Fruit fly (Drosophila melanogaster) whole organism, embryonic: ENCODE results near the gene Alp13.

ENCODE experiments used
- Adf1 ChIP-seq: fragments of 200-800 bp; sonication (Bioruptor generic); IDR thresholded peaks from 2 replicates; pipeline ENCODE4 v1.3.6; 2022; ENCODE audit warnings: missing biosample characterization, missing genetic modification characterization
- CG10366 ChIP-seq: fragments of 200-800 bp; sonication (Bioruptor generic); IDR thresholded peaks from 2 replicates; pipeline ENCODE4 v1.3.6; 2022; ENCODE audit warnings: missing biosample characterization, missing genetic modification characterization
- CG12391 ChIP-seq: fragments of 200-800 bp; sonication (Bioruptor generic); optimal IDR thresholded peaks from 3 replicates; lab custom pipeline; 2018; ENCODE audit warnings: missing biosample characterization, mild to moderate bottlenecking, missing genetic modification characterization, moderate library complexity
- CG12769 ChIP-seq: fragments of 200-800 bp; sonication (Bioruptor generic); optimal IDR thresholded peaks from 2 replicates; lab custom pipeline; 2019; ENCODE audit warnings: missing biosample characterization, mild to moderate bottlenecking, missing genetic modification characterization, moderate library complexity
- CG13287 ChIP-seq: fragments of 200-800 bp; sonication (Bioruptor generic); IDR thresholded peaks from 2 replicates; pipeline ENCODE4 v1.3.6; 2022; ENCODE audit warnings: missing biosample characterization, missing genetic modification characterization; ENCODE audit not compliant: partially characterized antibody
- CG15601 ChIP-seq: fragments of 200-800 bp; sonication (Bioruptor generic); optimal IDR thresholded peaks from 3 replicates; lab custom pipeline; 2019; ENCODE audit warnings: missing biosample characterization, mild to moderate bottlenecking, missing genetic modification characterization, moderate library complexity
- CG1647 ChIP-seq: fragments of 200-800 bp; sonication (Bioruptor generic); optimal IDR thresholded peaks from 3 replicates; lab custom pipeline; 2016; ENCODE audit warnings: missing biosample characterization, missing genetic modification characterization
- CG16813 ChIP-seq: fragments of 200-800 bp; sonication (Bioruptor generic); IDR thresholded peaks from 3 replicates; pipeline ENCODE4 v1.3.6; 2022; ENCODE audit warnings: missing biosample characterization, missing genetic modification characterization; ENCODE audit not compliant: partially characterized antibody
- CG17802 ChIP-seq: fragments of 200-800 bp; sonication (Bioruptor generic); optimal IDR thresholded peaks from 2 replicates; lab custom pipeline; 2018; ENCODE audit warnings: missing biosample characterization, mild to moderate bottlenecking, missing genetic modification characterization, moderate library complexity
- CG1832 ChIP-seq: fragments of 200-800 bp; sonication (Bioruptor generic); optimal IDR thresholded peaks from 2 replicates; lab custom pipeline; 2017; ENCODE audit warnings: missing biosample characterization, mild to moderate bottlenecking, missing genetic modification characterization, inconsistent platforms
- CG2120 ChIP-seq: fragments of 200-800 bp; sonication (Bioruptor generic); optimal IDR thresholded peaks from 3 replicates; lab custom pipeline; 2016; ENCODE audit warnings: missing biosample characterization, missing genetic modification characterization
- CG32532 ChIP-seq: fragments of 200-800 bp; sonication (Bioruptor generic); IDR thresholded peaks from 2 replicates; pipeline ENCODE4 v1.3.6; 2022; ENCODE audit warnings: missing biosample characterization, missing genetic modification characterization
- CG43689 ChIP-seq: fragments of 200-800 bp; sonication (Bioruptor generic); IDR thresholded peaks from 2 replicates; pipeline ENCODE4 v1.3.6; 2022; ENCODE audit warnings: missing biosample characterization, missing genetic modification characterization
- CG6683 ChIP-seq: fragments of 200-800 bp; sonication (Bioruptor generic); optimal IDR thresholded peaks from 2 replicates; lab custom pipeline; 2017; ENCODE audit warnings: missing biosample characterization, mild to moderate bottlenecking, missing genetic modification characterization, missing genetic modification reagents
- CG7372 ChIP-seq: fragments of 200-800 bp; sonication (Bioruptor generic); IDR thresholded peaks from 2 replicates; pipeline ENCODE4 v1.3.6; 2022; ENCODE audit warnings: missing biosample characterization, missing genetic modification characterization
- CG7745 ChIP-seq: fragments of 200-800 bp; sonication (Bioruptor generic); optimal IDR thresholded peaks from 2 replicates; lab custom pipeline; 2018; ENCODE audit warnings: missing biosample characterization, mild to moderate bottlenecking, missing genetic modification characterization, moderate library complexity
- CG8478 ChIP-seq: fragments of >200 bp; optimal IDR thresholded peaks from 2 replicates; lab custom pipeline; 2018
- Chrac-16 ChIP-seq: fragments of 200-800 bp; sonication (Bioruptor generic); optimal IDR thresholded peaks from 3 replicates; lab custom pipeline; 2016; ENCODE audit warnings: missing biosample characterization, missing genetic modification characterization
- Dbx ChIP-seq: fragments of 200-800 bp; sonication (Bioruptor generic); IDR thresholded peaks from 3 replicates; pipeline ENCODE4 v1.3.6; 2022; ENCODE audit warnings: missing biosample characterization, missing genetic modification characterization
- Dip2 ChIP-seq: fragments of 200-800 bp; sonication (Bioruptor generic); IDR thresholded peaks from 2 replicates; pipeline ENCODE4 v1.3.6; 2022; ENCODE audit warnings: missing biosample characterization, missing genetic modification characterization
- Dref ChIP-seq: fragments of 200-800 bp; sonication (Bioruptor generic); IDR thresholded peaks from 2 replicates; pipeline ENCODE4 v1.3.6; 2022; ENCODE audit warnings: missing biosample characterization, missing genetic modification characterization
- Drgx ChIP-seq: fragments of 200-800 bp; sonication (Bioruptor generic); IDR thresholded peaks from 2 replicates; pipeline ENCODE4 v1.3.6; 2022; ENCODE audit warnings: missing biosample characterization, missing genetic modification characterization
- Meics ChIP-seq: fragments of 200-800 bp; sonication (Bioruptor generic); optimal IDR thresholded peaks from 2 replicates; lab custom pipeline; 2017; ENCODE audit warnings: missing biosample characterization, mild to moderate bottlenecking, missing genetic modification characterization
- Mes4 ChIP-seq: fragments of 200-800 bp; sonication (Bioruptor generic); optimal IDR thresholded peaks from 2 replicates; lab custom pipeline; 2016; ENCODE audit warnings: missing biosample characterization, missing genetic modification characterization
- Nf-YB ChIP-seq: fragments of 200-800 bp; sonication (Bioruptor generic); optimal IDR thresholded peaks from 3 replicates; lab custom pipeline; 2019; ENCODE audit warnings: missing biosample characterization, mild to moderate bottlenecking, missing genetic modification characterization, moderate library complexity
- Nf-YC ChIP-seq: fragments of 200-800 bp; optimal IDR thresholded peaks from 3 replicates; lab custom pipeline; 2019; ENCODE audit warnings: missing biosample characterization, mild to moderate bottlenecking, missing genetic modification characterization, moderate library complexity
- Stat92E ChIP-seq, 3 experiments: fragments of >200 bp in 2 of 3; fragments of 200-800 bp in 1 of 3; sonication (Bioruptor generic) in 1 of 3; optimal IDR thresholded peaks; 2 replicates each; lab custom pipeline; 2017 to 2019; ENCODE audit warnings: missing biosample characterization in 3 of 3, missing genetic modification characterization in 3 of 3, mild to moderate bottlenecking in 1 of 3, moderate library complexity in 1 of 3
- bigmax ChIP-seq: fragments of 200-800 bp; sonication (Bioruptor generic); optimal IDR thresholded peaks from 2 replicates; lab custom pipeline; 2018; ENCODE audit warnings: missing biosample characterization, mild to moderate bottlenecking, missing genetic modification characterization
- chinmo ChIP-seq: fragments of 200-800 bp; sonication (Bioruptor generic); IDR thresholded peaks from 4 replicates; pipeline ENCODE4 v1.3.6; 2022; ENCODE audit warnings: missing biosample characterization, missing genetic modification characterization; ENCODE audit not compliant: partially characterized antibody
- croc ChIP-seq: fragments of 200-800 bp; sonication (Bioruptor generic); conservative IDR thresholded peaks from 3 replicates; pipeline ENCODE4 v1.3.6; 2022; ENCODE audit warnings: missing biosample characterization, missing genetic modification characterization
- dan ChIP-seq: fragments of 200-800 bp; sonication (Bioruptor generic); IDR thresholded peaks from 2 replicates; pipeline ENCODE4 v1.3.6; 2022; ENCODE audit warnings: missing biosample characterization, missing genetic modification characterization
- dimm ChIP-seq: fragments of 200-800 bp; sonication (Bioruptor generic); IDR thresholded peaks from 2 replicates; pipeline ENCODE4 v1.3.6; 2022; ENCODE audit warnings: missing biosample characterization, missing genetic modification characterization
- ewg ChIP-seq: fragments of 200-800 bp; sonication (Bioruptor generic); optimal IDR thresholded peaks from 3 replicates; lab custom pipeline; 2017; ENCODE audit warnings: mild to moderate bottlenecking, missing biosample characterization, missing genetic modification reagents, missing genetic modification characterization
- jumu ChIP-seq: fragments of 200-800 bp; sonication (Bioruptor generic); optimal IDR thresholded peaks from 3 replicates; lab custom pipeline; 2016; ENCODE audit warnings: missing biosample characterization, missing genetic modification characterization
- lola ChIP-seq, 3 experiments: fragments of >200 bp in 2 of 3; fragments of 200-800 bp in 1 of 3; sonication (Bioruptor generic) in 1 of 3; optimal IDR thresholded peaks; 2 replicates each; lab custom pipeline; 2017 to 2019; ENCODE audit warnings: missing biosample characterization in 3 of 3, missing genetic modification characterization in 3 of 3, mild to moderate bottlenecking in 1 of 3, moderate library complexity in 1 of 3
- maf-S ChIP-seq: fragments of 200-800 bp; sonication (Bioruptor generic); optimal IDR thresholded peaks from 2 replicates; lab custom pipeline; 2016; ENCODE audit warnings: missing biosample characterization, missing genetic modification characterization
- nau ChIP-seq: fragments of 200-800 bp; sonication (Bioruptor generic); optimal IDR thresholded peaks from 3 replicates; lab custom pipeline; 2017; ENCODE audit warnings: missing biosample characterization, mild to moderate bottlenecking, missing genetic modification characterization, missing genetic modification reagents
- nerfin-1 ChIP-seq: fragments of 200-800 bp; sonication (Bioruptor generic); optimal IDR thresholded peaks from 3 replicates; lab custom pipeline; 2019; ENCODE audit warnings: missing biosample characterization, mild to moderate bottlenecking, missing genetic modification characterization, moderate library complexity
- nerfin-2 ChIP-seq: fragments of 200-800 bp; sonication (Bioruptor generic); IDR thresholded peaks from 2 replicates; pipeline ENCODE4 v1.3.6; 2022; ENCODE audit warnings: missing biosample characterization, missing genetic modification characterization; ENCODE audit not compliant: partially characterized antibody
- odd ChIP-seq: fragments of 200-800 bp; sonication (Bioruptor generic); optimal IDR thresholded peaks from 2 replicates; lab custom pipeline; 2017; ENCODE audit warnings: missing biosample characterization, mild to moderate bottlenecking, missing genetic modification characterization
- onecut ChIP-seq: fragments of 200-800 bp; sonication (Bioruptor generic); IDR thresholded peaks from 2 replicates; pipeline ENCODE4 v1.3.6; 2022; ENCODE audit warnings: missing biosample characterization, missing genetic modification characterization
- pho ChIP-seq: fragments of 200-800 bp; sonication (Bioruptor generic); optimal IDR thresholded peaks from 2 replicates; lab custom pipeline; 2016; ENCODE audit warnings: missing biosample characterization, missing genetic modification characterization
- pzg ChIP-seq: fragments of 200-800 bp; sonication (Bioruptor generic); optimal IDR thresholded peaks from 3 replicates; lab custom pipeline; 2018; ENCODE audit warnings: missing biosample characterization, mild to moderate bottlenecking, missing genetic modification characterization, moderate library complexity
- scrt ChIP-seq: fragments of 200-800 bp; sonication (Bioruptor generic); optimal IDR thresholded peaks from 2 replicates; lab custom pipeline; 2018; ENCODE audit warnings: missing biosample characterization, mild to moderate bottlenecking, missing genetic modification characterization, moderate library complexity
- seq ChIP-seq: fragments of 200-800 bp; sonication (Bioruptor generic); IDR thresholded peaks from 2 replicates; pipeline ENCODE4 v1.3.6; 2022; ENCODE audit warnings: missing biosample characterization, missing genetic modification characterization
- slou ChIP-seq: fragments of 200-800 bp; sonication (Bioruptor generic); optimal IDR thresholded peaks from 3 replicates; lab custom pipeline; 2016; ENCODE audit warnings: missing biosample characterization, missing genetic modification characterization
- usp ChIP-seq: fragments of >200 bp; optimal IDR thresholded peaks from 2 replicates; lab custom pipeline; 2017; ENCODE audit warnings: missing biosample characterization, missing genetic modification characterization

Gene Alp13

DNA sequence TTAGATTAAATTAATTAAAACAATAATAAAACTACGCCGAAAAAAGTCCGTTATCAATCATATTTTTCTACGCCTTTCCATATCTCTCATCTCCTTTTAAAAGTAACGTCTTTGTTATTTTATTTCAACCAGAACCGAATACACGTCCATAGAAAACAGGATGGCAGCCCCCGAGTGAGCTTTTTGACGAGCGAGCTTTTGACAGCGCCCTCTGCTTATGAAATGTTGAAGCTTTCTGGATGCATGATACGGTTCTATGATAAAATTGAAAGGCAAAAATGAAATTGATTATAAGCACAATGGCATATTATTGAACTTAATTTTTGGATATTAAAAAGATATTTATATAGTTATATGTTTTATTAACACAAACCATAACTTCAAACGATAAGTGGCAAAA, 1.5 kb upstream of the Alp13 start (continued):
- TF ChIP-seq CG15601: peak; percentile 100
- no peak for TF ChIP-seq scrt
- peak; percentile 29 for TF ChIP-seq pzg
- TF ChIP-seq CG32532 (GFP tag; lab: Robert Waterston, UW): peak; percentile 27; the same call in 1 of the 2 replicates
- TF ChIP-seq CG2120 (GFP tag; lab: Kevin White, UChicago): peak; percentile 6
- TF ChIP-seq CG6683 (GFP tag; lab: Kevin White, UChicago): no peak
- peak; percentile 97 for TF ChIP-seq CG12769
- peak; percentile 10; the same call in 1 of the 2 replicates for TF ChIP-seq CG13287 (GFP tag; lab: Robert Waterston, UW)
- no peak for TF ChIP-seq croc (GFP tag; lab: Robert Waterston, UW)

DNA sequence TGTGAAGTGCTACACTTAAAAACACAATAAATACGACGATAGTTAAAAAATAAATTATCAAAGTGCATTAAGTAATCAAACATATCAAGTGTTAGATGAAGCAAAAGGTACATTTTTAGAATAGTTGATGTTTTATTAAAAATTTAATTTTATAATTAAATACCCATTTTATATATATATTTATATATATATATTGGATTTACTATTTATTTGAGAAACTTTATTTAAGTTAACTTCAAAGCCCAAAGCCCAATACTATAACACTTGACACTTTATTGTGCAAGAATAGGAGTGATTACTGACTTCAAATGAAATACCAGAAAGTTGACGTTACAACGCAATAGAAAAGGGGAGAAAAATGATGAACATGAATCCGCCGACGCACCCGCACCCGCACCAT, 4.4 kb downstream of the Alp13 start, which contains the start of gene nerfin-2:
Gene nerfin-2 (plus strand): TSS at position 301 of the 400 bp plus-strand sequence.
- TF ChIP-seq CG43689 (GFP tag; lab: Robert Waterston, UW) (no peak), CG7745 (tag; lab: Kevin White, UChicago) (no peak), pzg (no peak), lola (GFP tag; optimal IDR thresholded peaks at IDR 0.05; lab: Kevin White, UChicago) (no peak), CG8478 (lab: Kevin White, UChicago) (no peak), maf-S (GFP tag; lab: Kevin White, UChicago) (no peak), pho (no peak), jumu (GFP tag; lab: Kevin White, UChicago) (no peak), Mes4 (GFP tag; lab: Kevin White, UChicago) (no peak), Meics (GFP tag; lab: Kevin White, UChicago) (no peak), nerfin-2 (GFP tag; lab: Robert Waterston, UW) (no peak)

DNA sequence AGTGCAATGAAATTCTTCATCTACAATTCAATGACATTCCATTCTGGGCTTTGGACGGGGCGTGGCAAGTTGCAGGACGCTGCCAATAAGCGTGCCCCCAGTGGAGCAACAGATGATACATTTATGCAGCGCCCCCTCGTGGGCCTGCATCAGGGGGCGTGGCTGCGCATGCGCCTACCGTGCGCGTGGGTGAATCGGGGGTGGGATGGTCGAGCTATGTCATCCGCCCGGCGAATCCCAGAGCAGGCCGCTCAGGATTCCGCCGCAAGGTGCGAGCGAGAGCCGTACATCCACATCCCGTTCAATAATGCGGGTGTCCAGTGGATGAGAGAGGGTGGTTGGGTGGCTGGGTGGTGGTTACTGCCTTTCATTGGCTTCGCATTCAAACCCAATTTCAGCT, 5.0 kb downstream of the Alp13 start:
- TF ChIP-seq odd (GFP tag; lab: Kevin White, UChicago) (no peak), ewg (GFP tag; lab: Kevin White, UChicago) (peak; percentile 95), CG16813 (GFP tag; lab: Robert Waterston, UW) (0 out of 3 replicates have a peak, but pooled peaks have one; percentile 16), Dref (GFP tag; lab: Robert Waterston, UW) (0 out of 2 replicates have a peak, but pooled peaks have one; percentile 1), Nf-YC (tag; lab: Kevin White, UChicago) (peak; percentile 97), onecut (GFP tag; lab: Robert Waterston, UW) (peak; percentile 39; the same call in 1 of the 2 replicates), nerfin-1 (tag; lab: Kevin White, UChicago) (peak; percentile 79), Dbx (no peak), seq (peak; percentile 46; the same call in 1 of the 2 replicates), CG7372 (GFP tag; lab: Robert Waterston, UW) (no peak), Drgx (GFP tag; lab: Robert Waterston, UW) (no peak), usp (GFP tag; lab: Kevin White, UChicago) (no peak), Stat92E (GFP tag; optimal IDR thresholded peaks at IDR 0.05; lab: Kevin White, UChicago) (no peak), CG1647 (no peak), scrt (peak; percentile 95), CG15601 (no peak), CG32532 (GFP tag; lab: Robert Waterston, UW) (0 out of 2 replicates have a peak, but pooled peaks have one; percentile 25), chinmo (peak; percentile 63; the same call in 1 of the 4 replicates), slou (GFP tag; lab: Kevin White, UChicago) (no peak), Chrac-16 (GFP tag; lab: Kevin White, UChicago) (no peak), CG12391 (tag; lab: Kevin White, UChicago) (no peak), dimm (GFP tag; lab: Robert Waterston, UW) (0 out of 2 replicates have a peak, but pooled peaks have one; percentile 12), dan (0 out of 2 replicates have a peak, but pooled peaks have one; percentile 18), CG1832 (peak; percentile 32), CG10366 (GFP tag; lab: Robert Waterston, UW) (no peak), Adf1 (GFP tag; lab: Robert Waterston, UW) (no peak), Nf-YB (GFP tag; lab: Kevin White, UChicago) (peak; percentile 96), Dip2 (GFP tag; lab: Robert Waterston, UW) (no peak), nau (GFP tag; lab: Kevin White, UChicago) (no peak), bigmax (no peak), CG17802 (tag; lab: Kevin White, UChicago) (no peak)
